Fruit fly (Drosophila melanogaster): ENCODE measurements around the gene Or85f.

The Or85f gene

dm6 chr3R:9428988-9429387, 31.0 kb downstream of the Or85f start (continued):
- TF ChIP-seq amos (GFP tag; IDR thresholded peaks at IDR 0.05; ENCODE audit: partially characterized antibody) (no peak), emc (GFP tag; optimal IDR thresholded peaks at IDR 0.05) (peak; percentile 61), CG8290 (GFP tag; optimal IDR thresholded peaks at IDR 0.05) (peak; percentile 34), CG8290 (tag; optimal IDR thresholded peaks at IDR 0.05) (peak in 1 of 2 experiments; percentile 95), sqz (GFP tag; optimal IDR thresholded peaks at IDR 0.05) (peak; percentile 14), CG3838 (GFP tag; optimal IDR thresholded peaks at IDR 0.05) (no peak), pan (optimal IDR thresholded peaks at IDR 0.05) (no peak), pan (GFP tag; optimal IDR thresholded peaks at IDR 0.05 in 1 of 2, IDR thresholded peaks at IDR 0.05 in 1 of 2) (peak in 1 of 2 experiments; percentile 53), NC2β (GFP tag; optimal IDR thresholded peaks at IDR 0.05) (peak; percentile 46), Nf-YA (GFP tag; IDR thresholded peaks at IDR 0.05) (peak; percentile 44; the same call in 1 of the 2 replicates), pros (GFP tag; optimal IDR thresholded peaks at IDR 0.05) (peak; percentile 51), eyg (GFP tag; optimal IDR thresholded peaks at IDR 0.05) (peak; percentile 56), ranshi (GFP tag; IDR thresholded peaks at IDR 0.05) (0 out of 2 replicates have a peak, but pooled peaks have one; percentile 35), Hmr (GFP tag; optimal IDR thresholded peaks at IDR 0.05) (peak; percentile 76), CG11093 (GFP tag; IDR thresholded peaks at IDR 0.05) (peak; percentile 28; the same call in 1 of the 3 replicates), prd (optimal IDR thresholded peaks at IDR 0.05) (no peak), prd (GFP tag; IDR thresholded peaks at IDR 0.05) (peak; percentile 54; the same call in 2 of the 3 replicates), ems (GFP tag; optimal IDR thresholded peaks at IDR 0.05) (peak; percentile 72), br (optimal IDR thresholded peaks at IDR 0.05) (no peak), seq (GFP tag; IDR thresholded peaks at IDR 0.05) (peak; percentile 68), nau (GFP tag; optimal IDR thresholded peaks at IDR 0.05) (peak; percentile 26), CG9932 (GFP tag; IDR thresholded peaks at IDR 0.05) (peak; percentile 86), esg (GFP tag; conservative IDR thresholded peaks at IDR 0.05) (0 out of 2 replicates have a peak, but pooled peaks have one; percentile 37), Atf-2 (GFP tag; optimal IDR thresholded peaks at IDR 0.05) (peak; percentile 38), CG18011 (GFP tag; optimal IDR thresholded peaks at IDR 0.05) (peak; percentile 44), twi (tag; optimal IDR thresholded peaks at IDR 0.05) (no peak), CG31224 (GFP tag; IDR thresholded peaks at IDR 0.05) (peak; percentile 31; the same call in 1 of the 2 replicates), repo (GFP tag; optimal IDR thresholded peaks at IDR 0.05) (peak; percentile 18), Max (GFP tag; optimal IDR thresholded peaks at IDR 0.05) (peak; percentile 6), CG10366 (GFP tag; IDR thresholded peaks at IDR 0.05) (peak; percentile 68), CG6854 (GFP tag; optimal IDR thresholded peaks at IDR 0.05) (peak; percentile 68), CG32772 (GFP tag; IDR thresholded peaks at IDR 0.05) (0 out of 2 replicates have a peak, but pooled peaks have one; percentile 34), tup (GFP tag; optimal IDR thresholded peaks at IDR 0.05) (peak; percentile 7), fd96Cb (tag; optimal IDR thresholded peaks at IDR 0.05) (peak; percentile 41), NFAT (GFP tag; IDR thresholded peaks at IDR 0.05) (peak; percentile 78), tx (GFP tag; optimal IDR thresholded peaks at IDR 0.05) (peak; percentile 29), CG6254 (GFP tag; optimal IDR thresholded peaks at IDR 0.05) (peak; percentile 23), Neu2 (GFP tag; optimal IDR thresholded peaks at IDR 0.05; ENCODE audit: borderline replicate concordance) (no peak), sim (GFP tag; IDR thresholded peaks at IDR 0.05) (no peak), croc (GFP tag; conservative IDR thresholded peaks at IDR 0.05) (no peak), Dfd (GFP tag; optimal IDR thresholded peaks at IDR 0.05) (no peak), CG31441 (GFP tag; IDR thresholded peaks at IDR 0.05) (peak; percentile 53), Opbp (GFP tag; IDR thresholded peaks at IDR 0.05; ENCODE audit: partially characterized antibody) (no peak), D19A (tag; optimal IDR thresholded peaks at IDR 0.05) (peak; percentile 51), scrt (GFP tag; optimal IDR thresholded peaks at IDR 0.05) (peak; percentile 63), CG14667 (GFP tag; IDR thresholded peaks at IDR 0.05) (no peak), CG9727 (GFP tag; optimal IDR thresholded peaks at IDR 0.05) (peak; percentile 41), Hr3 (GFP tag; optimal IDR thresholded peaks at IDR 0.05) (peak; percentile 36), ab (GFP tag; optimal IDR thresholded peaks at IDR 0.05) (no peak), CG8281 (tag; optimal IDR thresholded peaks at IDR 0.05) (peak; percentile 50), exex (tag; optimal IDR thresholded peaks at IDR 0.05) (peak; percentile 81), CG31365 (tag; optimal IDR thresholded peaks at IDR 0.05) (peak; percentile 54)
